Fruit fly (Drosophila melanogaster) whole organism, pupa: Measurements from ENCODE around the gene fit.
A peak's percentile ranks its signal among the peaks of the same experiment; 100 is the strongest.

Experiments used
- CG10348 ChIP-seq: fragments of 200-800 bp; sonication (Bioruptor generic); IDR thresholded peaks from 2 replicates; pipeline ENCODE4 v1.3.6; 2022; ENCODE audit warnings: missing biosample characterization, missing genetic modification characterization
- CG14655 ChIP-seq: fragments of 200-800 bp; sonication (Bioruptor generic); optimal IDR thresholded peaks from 3 replicates; lab custom pipeline; 2017; ENCODE audit warnings: mild to moderate bottlenecking, missing biosample characterization, missing genetic modification reagents, missing genetic modification characterization
- CG17806 ChIP-seq: fragments of 200-800 bp; sonication (Bioruptor generic); optimal IDR thresholded peaks from 2 replicates; lab custom pipeline; 2018; ENCODE audit warnings: missing biosample characterization, mild to moderate bottlenecking, missing genetic modification characterization, moderate library complexity
- CG32121 ChIP-seq: fragments of 200-800 bp; sonication (Bioruptor generic); IDR thresholded peaks from 2 replicates; pipeline ENCODE4 v1.3.6; 2022; ENCODE audit warnings: missing biosample characterization, missing genetic modification characterization
- CG34367 ChIP-seq: fragments of 200-800 bp; sonication (Bioruptor generic); optimal IDR thresholded peaks from 2 replicates; lab custom pipeline; 2018; ENCODE audit warnings: missing biosample characterization, mild to moderate bottlenecking, missing genetic modification characterization
- CG8301 ChIP-seq: fragments of 200-800 bp; sonication (Bioruptor generic); optimal IDR thresholded peaks from 2 replicates; lab custom pipeline; 2018; ENCODE audit warnings: missing biosample characterization, mild to moderate bottlenecking, missing genetic modification characterization
- EcR ChIP-seq: fragments of 200-800 bp; sonication (Bioruptor generic); optimal IDR thresholded peaks from 3 replicates; lab custom pipeline; 2019; ENCODE audit warnings: missing biosample characterization, missing genetic modification characterization, mild to moderate bottlenecking, moderate library complexity, missing genetic modification reagents
- Ets98B ChIP-seq: fragments of 200-800 bp; sonication (Bioruptor generic); IDR thresholded peaks from 2 replicates; pipeline ENCODE4 v1.3.6; 2022; ENCODE audit warnings: missing biosample characterization, missing genetic modification characterization
- Pif1B ChIP-seq: fragments of 200-800 bp; sonication (Bioruptor generic); optimal IDR thresholded peaks from 3 replicates; lab custom pipeline; 2016; ENCODE audit warnings: missing biosample characterization, missing genetic modification characterization
- Snoo ChIP-seq: fragments of 200-800 bp; sonication (Bioruptor generic); optimal IDR thresholded peaks from 3 replicates; lab custom pipeline; 2017; ENCODE audit warnings: missing biosample characterization, mild to moderate bottlenecking, missing genetic modification characterization, inconsistent platforms
- rn ChIP-seq: fragments of 200-800 bp; sonication (Bioruptor generic); IDR thresholded peaks from 2 replicates; pipeline ENCODE4 v1.3.6; 2022; ENCODE audit warnings: missing biosample characterization, missing genetic modification characterization

dm6 chr3R:21922244-21922643 is 38.0 kb upstream of the fit start:
- TF ChIP-seq CG34367 (tag; lab: Kevin White, UChicago) (no peak), EcR (GFP tag; lab: Kevin White, UChicago) (peak; percentile 98), CG17806 (tag; lab: Kevin White, UChicago) (no peak), Ets98B (GFP tag; lab: Robert Waterston, UW) (no peak), Pif1B (GFP tag; lab: Kevin White, UChicago) (no peak), CG8301 (tag; lab: Kevin White, UChicago) (no peak), CG14655 (GFP tag; lab: Kevin White, UChicago) (no peak), CG32121 (GFP tag; lab: Robert Waterston, UW) (no peak), CG10348 (GFP tag; lab: Robert Waterston, UW) (no peak), rn (GFP tag; lab: Robert Waterston, UW) (no peak), Snoo (tag; lab: Kevin White, UChicago) (peak; percentile 12)
